Worm (Caenorhabditis elegans): Measurements from ENCODE around the gene clec-187.

DNA sequence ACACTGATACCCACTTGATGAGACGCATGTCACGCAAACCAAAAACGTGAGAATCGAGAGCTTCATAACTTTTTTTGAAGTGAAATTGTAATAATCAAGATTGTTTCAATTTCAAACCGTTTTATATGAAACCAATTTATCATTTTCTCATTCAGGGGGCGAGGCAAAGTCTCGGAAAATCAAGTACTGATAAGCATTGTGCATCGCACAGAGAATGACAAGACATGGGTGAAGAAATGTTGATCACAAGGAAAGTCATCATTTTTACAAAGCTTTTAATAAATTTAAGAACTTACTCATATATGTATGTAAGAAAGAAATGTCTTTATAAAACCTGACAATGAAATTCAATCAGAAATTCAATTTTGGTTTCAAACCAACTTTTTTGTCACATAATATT is 35.2 kb upstream of the clec-187 start, which contains the start of gene K08D8.3:
- TF ChIP-seq lsy-2 (tag; optimal IDR thresholded peaks at IDR 0.05), result no peak
- no peak for TF ChIP-seq ztf-4 (tag; optimal IDR thresholded peaks at IDR 0.05)
- no peak for TF ChIP-seq lin-13 (GFP tag; optimal IDR thresholded peaks at IDR 0.05)
- TF ChIP-seq nhr-28 (tag; optimal IDR thresholded peaks at IDR 0.05), result no peak
- TF ChIP-seq egl-13 (tag; optimal IDR thresholded peaks at IDR 0.05), result no peak
- no peak for TF ChIP-seq unc-86 (tag; optimal IDR thresholded peaks at IDR 0.05)
- TF ChIP-seq ztf-11 (tag; optimal IDR thresholded peaks at IDR 0.05), result no peak
- no peak for TF ChIP-seq nhr-11 (tag; optimal IDR thresholded peaks at IDR 0.05)
